Worm (Caenorhabditis elegans): Measurements from ENCODE around the gene C06E4.5.

DNA sequence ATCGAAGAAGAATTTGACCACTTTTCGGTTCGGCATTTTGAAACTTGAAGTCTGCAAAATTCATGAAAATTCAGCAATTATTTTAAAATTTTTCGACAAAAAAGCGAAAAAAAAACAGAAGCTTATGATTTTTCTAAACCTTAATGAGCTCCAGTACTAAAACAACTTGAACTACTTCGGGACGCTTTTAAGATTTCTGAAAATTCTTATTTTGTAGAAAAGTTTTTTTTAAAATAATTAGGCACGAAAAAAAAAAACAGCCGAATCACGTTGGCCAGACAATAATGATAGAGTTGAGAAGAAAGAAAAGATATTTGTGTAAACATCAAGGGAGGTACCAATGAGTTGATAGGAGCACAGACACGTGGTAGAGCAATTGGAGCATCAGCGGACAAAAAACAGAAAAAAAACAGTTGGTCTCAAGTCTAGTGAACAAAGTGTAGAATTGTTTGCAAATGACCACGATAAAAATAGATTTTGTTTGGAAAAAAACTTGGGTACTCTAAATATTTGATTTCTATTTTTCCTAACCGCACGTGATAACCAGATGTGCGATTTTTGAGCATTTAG lies 12.5 kb upstream of the C06E4.5 start, which contains the start of gene gstk-2:
- TF ChIP-seq ama-1 (optimal IDR thresholded peaks at IDR 0.05) (no peak), scrt-1 (GFP tag; IDR thresholded peaks at IDR 0.05) (no peak), hnd-1 (tag; optimal IDR thresholded peaks at IDR 0.05) (no peak), flt-1 (GFP tag; IDR thresholded peaks at IDR 0.05) (no peak), F13C5.2 (tag; optimal IDR thresholded peaks at IDR 0.05) (no peak), sea-1 (GFP tag; conservative IDR thresholded peaks at IDR 0.05) (no peak), tbx-11 (GFP tag; IDR thresholded peaks at IDR 0.05) (no peak), ceh-13 (GFP tag; optimal IDR thresholded peaks at IDR 0.05) (no peak), aly-1 (tag; optimal IDR thresholded peaks at IDR 0.05) (no peak), tbx-37 (GFP tag; conservative IDR thresholded peaks at IDR 0.05) (no peak), pes-1 (GFP tag; IDR thresholded peaks at IDR 0.05) (no peak), tra-4 (tag; optimal IDR thresholded peaks at IDR 0.05) (no peak)
